Worm (Caenorhabditis elegans): ENCODE results near the gene lsy-13.

DNA sequence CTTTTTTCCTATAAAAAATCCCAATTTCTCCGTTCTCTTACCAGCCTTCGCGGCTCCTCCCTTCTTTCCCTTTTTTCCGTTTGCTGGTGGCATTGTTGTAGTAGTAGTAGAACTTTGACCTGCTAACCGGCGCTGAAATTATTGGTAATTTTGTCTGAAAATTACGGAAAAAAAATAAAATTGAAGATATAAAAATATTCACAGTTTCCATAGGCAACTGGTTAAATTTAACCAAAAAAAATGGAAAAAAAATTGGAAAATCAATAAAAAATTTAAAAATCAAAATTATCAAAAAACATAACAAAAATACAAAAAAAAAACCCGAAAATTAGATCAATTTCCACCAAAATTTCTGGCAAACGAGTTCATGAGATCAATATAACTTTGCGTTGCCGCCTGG lies 8.9 kb upstream of the lsy-13 start, which contains the start of gene map-2:
- TF ChIP-seq ama-1 (optimal IDR thresholded peaks at IDR 0.05) (no peak), tra-4 (tag; optimal IDR thresholded peaks at IDR 0.05) (no peak)
